Fruit fly (Drosophila melanogaster) whole organism, embryonic: Measurements from ENCODE around the gene SMSr.
A peak's percentile ranks its signal among the peaks of the same experiment; 100 is the strongest.

ENCODE experiments used
- CG10543 ChIP-seq: fragments of 200-800 bp; sonication (Bioruptor generic); optimal IDR thresholded peaks from 3 replicates; lab custom pipeline; 2017; ENCODE audit warnings: missing biosample characterization, mild to moderate bottlenecking, missing genetic modification characterization, moderate library complexity
- CG10654 ChIP-seq: fragments of 200-800 bp; sonication (Bioruptor generic); optimal IDR thresholded peaks from 2 replicates; lab custom pipeline; 2016; ENCODE audit warnings: missing biosample characterization, missing genetic modification characterization
- CG11247 ChIP-seq: fragments of 200-800 bp; sonication (Bioruptor generic); IDR thresholded peaks from 2 replicates; pipeline ENCODE4 v1.3.6; 2022; ENCODE audit warnings: missing biosample characterization, missing genetic modification characterization
- CG11456 ChIP-seq: fragments of 200-800 bp; sonication (Bioruptor generic); IDR thresholded peaks from 3 replicates; pipeline ENCODE4 v1.3.6; 2022; ENCODE audit warnings: missing biosample characterization, missing genetic modification characterization
- CG11723 ChIP-seq: fragments of 200-800 bp; sonication (Bioruptor generic); optimal IDR thresholded peaks from 2 replicates; lab custom pipeline; 2017; ENCODE audit warnings: missing biosample characterization, mild to moderate bottlenecking, missing genetic modification characterization
- CG12071 ChIP-seq: fragments of 200-800 bp; sonication (Bioruptor generic); optimal IDR thresholded peaks from 3 replicates; lab custom pipeline; 2018; ENCODE audit warnings: missing biosample characterization, mild to moderate bottlenecking, missing genetic modification characterization
- CG13894 ChIP-seq: fragments of 200-800 bp; sonication (Bioruptor generic); optimal IDR thresholded peaks from 3 replicates; lab custom pipeline; 2018; ENCODE audit warnings: missing biosample characterization, mild to moderate bottlenecking, missing genetic modification characterization, moderate library complexity
- CG14965 ChIP-seq: fragments of 200-800 bp; sonication (Bioruptor generic); optimal IDR thresholded peaks from 2 replicates; lab custom pipeline; 2016; ENCODE audit warnings: missing biosample characterization, missing genetic modification characterization, borderline replicate concordance
- CG15011 ChIP-seq: fragments of 200-800 bp; sonication (Bioruptor generic); optimal IDR thresholded peaks from 3 replicates; lab custom pipeline; 2018; ENCODE audit warnings: missing biosample characterization, mild to moderate bottlenecking, missing genetic modification characterization
- CG1529 ChIP-seq: fragments of 200-800 bp; sonication (Bioruptor generic); optimal IDR thresholded peaks from 3 replicates; lab custom pipeline; 2018; ENCODE audit warnings: missing biosample characterization, missing genetic modification characterization
- CG16779 ChIP-seq: fragments of 200-800 bp; sonication (Bioruptor generic); IDR thresholded peaks from 2 replicates; pipeline ENCODE4 v1.3.6; 2022; ENCODE audit warnings: missing biosample characterization, missing genetic modification characterization
- CG17328 ChIP-seq: fragments of 200-800 bp; sonication (Bioruptor generic); IDR thresholded peaks from 2 replicates; pipeline ENCODE4 v1.3.6; 2022; ENCODE audit warnings: missing biosample characterization, missing genetic modification characterization
- CG2199 ChIP-seq: fragments of 200-800 bp; sonication (Bioruptor generic); IDR thresholded peaks from 3 replicates; pipeline ENCODE4 v1.3.6; 2022; ENCODE audit warnings: missing biosample characterization, missing genetic modification characterization
- CG2712 ChIP-seq: fragments of 200-800 bp; optimal IDR thresholded peaks from 3 replicates; lab custom pipeline; 2019; ENCODE audit warnings: missing biosample characterization, mild to moderate bottlenecking, missing genetic modification characterization, moderate library complexity
- CG32767 ChIP-seq: fragments of 200-800 bp; sonication (Bioruptor generic); IDR thresholded peaks from 2 replicates; pipeline ENCODE4 v1.3.6; 2022; ENCODE audit warnings: missing biosample characterization, missing genetic modification characterization
- CG3281 ChIP-seq: fragments of 200-800 bp; sonication (Bioruptor generic); optimal IDR thresholded peaks from 3 replicates; lab custom pipeline; 2017; ENCODE audit warnings: missing biosample characterization, mild to moderate bottlenecking, missing genetic modification characterization
- CG6854 ChIP-seq: fragments of 200-800 bp; sonication (Bioruptor generic); optimal IDR thresholded peaks from 3 replicates; lab custom pipeline; 2017; ENCODE audit warnings: missing biosample characterization, mild to moderate bottlenecking, missing genetic modification characterization
- CG7556 ChIP-seq: fragments of 200-800 bp; sonication (Bioruptor generic); optimal IDR thresholded peaks from 2 replicates; lab custom pipeline; 2017; ENCODE audit warnings: missing biosample characterization, mild to moderate bottlenecking, missing genetic modification characterization
- CG7839 ChIP-seq: fragments of 200-800 bp; sonication (Bioruptor generic); optimal IDR thresholded peaks from 3 replicates; lab custom pipeline; 2018; ENCODE audit warnings: missing biosample characterization, mild to moderate bottlenecking, missing genetic modification characterization, moderate library complexity
- CG8765 ChIP-seq: fragments of 200-800 bp; sonication (Bioruptor generic); IDR thresholded peaks from 2 replicates; pipeline ENCODE4 v1.3.6; 2022; ENCODE audit warnings: missing biosample characterization, missing genetic modification characterization
- CG8944 ChIP-seq: fragments of 200-800 bp; sonication (Bioruptor generic); optimal IDR thresholded peaks from 3 replicates; lab custom pipeline; 2016; ENCODE audit warnings: missing biosample characterization, missing genetic modification characterization
- CG9215 ChIP-seq: fragments of 200-800 bp; sonication (Bioruptor generic); IDR thresholded peaks from 2 replicates; pipeline ENCODE4 v1.3.6; 2022; ENCODE audit warnings: missing biosample characterization, missing genetic modification characterization
- CG9817 ChIP-seq: fragments of 200-800 bp; sonication (Bioruptor generic); optimal IDR thresholded peaks from 2 replicates; lab custom pipeline; 2018; ENCODE audit warnings: missing biosample characterization, mild to moderate bottlenecking, missing genetic modification characterization, moderate library complexity
- Doc2 ChIP-seq: fragments of 200-800 bp; sonication (Bioruptor generic); IDR thresholded peaks from 2 replicates; pipeline ENCODE4 v1.3.6; 2022; ENCODE audit warnings: missing biosample characterization, missing genetic modification characterization
- Dref ChIP-seq: fragments of 200-800 bp; sonication (Bioruptor generic); IDR thresholded peaks from 2 replicates; pipeline ENCODE4 v1.3.6; 2022; ENCODE audit warnings: missing biosample characterization, missing genetic modification characterization
- Gsc ChIP-seq: fragments of 200-800 bp; sonication (Bioruptor generic); IDR thresholded peaks from 2 replicates; pipeline ENCODE4 v1.3.6; 2022; ENCODE audit warnings: missing biosample characterization, missing genetic modification characterization
- H2.0 ChIP-seq: fragments of 200-800 bp; sonication (Bioruptor generic); IDR thresholded peaks from 2 replicates; pipeline ENCODE4 v1.3.6; 2022; ENCODE audit warnings: missing biosample characterization, missing genetic modification characterization
- HLH3B ChIP-seq: fragments of 200-800 bp; sonication (Bioruptor generic); IDR thresholded peaks from 2 replicates; pipeline ENCODE4 v1.3.6; 2022; ENCODE audit warnings: missing biosample characterization, missing genetic modification characterization
- Hmx ChIP-seq: fragments of 200-800 bp; sonication (Bioruptor generic); optimal IDR thresholded peaks from 2 replicates; lab custom pipeline; 2016; ENCODE audit warnings: missing biosample characterization, missing genetic modification characterization
- Mrtf ChIP-seq: fragments of 200-800 bp; sonication (Bioruptor generic); IDR thresholded peaks from 3 replicates; pipeline ENCODE4 v1.3.6; 2022; ENCODE audit warnings: missing biosample characterization, missing genetic modification characterization
- Opbp ChIP-seq: fragments of 200-800 bp; sonication (Bioruptor generic); IDR thresholded peaks from 3 replicates; pipeline ENCODE4 v1.3.6; 2022; ENCODE audit warnings: missing biosample characterization, missing genetic modification characterization; ENCODE audit not compliant: partially characterized antibody
- Rfx ChIP-seq: fragments of 200-800 bp; sonication (Bioruptor generic); IDR thresholded peaks from 2 replicates; pipeline ENCODE4 v1.3.6; 2022; ENCODE audit warnings: missing biosample characterization, missing genetic modification characterization
- Side ChIP-seq: fragments of 200-800 bp; sonication (Bioruptor generic); optimal IDR thresholded peaks from 2 replicates; lab custom pipeline; 2016; ENCODE audit warnings: missing biosample characterization, missing genetic modification characterization
- Sox102F ChIP-seq: fragments of 200-800 bp; sonication (Bioruptor generic); optimal IDR thresholded peaks from 2 replicates; lab custom pipeline; 2018; ENCODE audit warnings: missing biosample characterization, mild to moderate bottlenecking, missing genetic modification characterization, moderate library complexity
- abd-A ChIP-seq: fragments of 200-800 bp; sonication (Bioruptor generic); optimal IDR thresholded peaks from 3 replicates; lab custom pipeline; 2019; ENCODE audit warnings: missing biosample characterization, mild to moderate bottlenecking, missing genetic modification characterization, moderate library complexity
- ac ChIP-seq: fragments of 200-800 bp; sonication (Bioruptor generic); optimal IDR thresholded peaks from 3 replicates; lab custom pipeline; 2017; ENCODE audit warnings: missing biosample characterization, mild to moderate bottlenecking, missing genetic modification characterization
- amos ChIP-seq: fragments of 200-800 bp; sonication (Bioruptor generic); IDR thresholded peaks from 2 replicates; pipeline ENCODE4 v1.3.6; 2022; ENCODE audit warnings: missing biosample characterization, missing genetic modification characterization; ENCODE audit not compliant: partially characterized antibody
- bbx ChIP-seq: fragments of 200-800 bp; sonication (Bioruptor generic); IDR thresholded peaks from 2 replicates; pipeline ENCODE4 v1.3.6; 2022; ENCODE audit warnings: missing biosample characterization, missing genetic modification characterization; ENCODE audit not compliant: partially characterized antibody
- crol ChIP-seq: fragments of 200-800 bp; sonication (Bioruptor generic); IDR thresholded peaks from 2 replicates; pipeline ENCODE4 v1.3.6; 2022; ENCODE audit warnings: missing biosample characterization, missing genetic modification characterization
- da ChIP-seq: fragments of 200-800 bp; sonication (Bioruptor generic); optimal IDR thresholded peaks from 2 replicates; lab custom pipeline; 2016; ENCODE audit warnings: missing biosample characterization, missing genetic modification characterization
- dimm ChIP-seq: fragments of 200-800 bp; sonication (Bioruptor generic); IDR thresholded peaks from 2 replicates; pipeline ENCODE4 v1.3.6; 2022; ENCODE audit warnings: missing biosample characterization, missing genetic modification characterization
- dmrt99B ChIP-seq: fragments of 200-800 bp; sonication (Bioruptor generic); optimal IDR thresholded peaks from 2 replicates; lab custom pipeline; 2018; ENCODE audit warnings: missing biosample characterization, mild to moderate bottlenecking, missing genetic modification characterization, moderate library complexity
- klu ChIP-seq: fragments of 200-800 bp; sonication (Bioruptor generic); IDR thresholded peaks from 2 replicates; pipeline ENCODE4 v1.3.6; 2022; ENCODE audit warnings: missing biosample characterization, missing genetic modification characterization
- lab ChIP-seq: fragments of 200-800 bp; sonication (Bioruptor generic); optimal IDR thresholded peaks from 3 replicates; lab custom pipeline; 2017; ENCODE audit warnings: missing biosample characterization, missing genetic modification characterization, mild to moderate bottlenecking, moderate library complexity, missing genetic modification reagents
- luna ChIP-seq: fragments of 200-800 bp; sonication (Bioruptor generic); optimal IDR thresholded peaks from 2 replicates; lab custom pipeline; 2016; ENCODE audit warnings: missing biosample characterization, missing genetic modification characterization
- mirr ChIP-seq: fragments of 200-800 bp; sonication (Bioruptor generic); optimal IDR thresholded peaks from 3 replicates; lab custom pipeline; 2018; ENCODE audit warnings: missing biosample characterization, mild to moderate bottlenecking, missing genetic modification characterization
- ranshi ChIP-seq: fragments of 200-800 bp; sonication (Bioruptor generic); IDR thresholded peaks from 2 replicates; pipeline ENCODE4 v1.3.6; 2022; ENCODE audit warnings: missing biosample characterization, missing genetic modification characterization
- sc ChIP-seq, 3 experiments: fragments of >200 bp in 2 of 3; fragments of 200-800 bp in 1 of 3; sonication (Bioruptor generic) in 1 of 3; optimal IDR thresholded peaks; 2 replicates in 2 of 3; 3 replicates in 1 of 3; lab custom pipeline; 2017; ENCODE audit warnings: mild to moderate bottlenecking in 1 of 3, missing biosample characterization in 1 of 3, missing genetic modification characterization in 1 of 3, missing genetic modification reagents in 1 of 3
- seq ChIP-seq: fragments of 200-800 bp; sonication (Bioruptor generic); IDR thresholded peaks from 2 replicates; pipeline ENCODE4 v1.3.6; 2022; ENCODE audit warnings: missing biosample characterization, missing genetic modification characterization
- sr ChIP-seq: fragments of 200-800 bp; sonication (Bioruptor generic); IDR thresholded peaks from 3 replicates; pipeline ENCODE4 v1.3.6; 2022; ENCODE audit warnings: missing biosample characterization, missing genetic modification characterization
- sug ChIP-seq: fragments of 200-800 bp; optimal IDR thresholded peaks from 2 replicates; lab custom pipeline; 2019; ENCODE audit warnings: missing biosample characterization, mild to moderate bottlenecking, missing genetic modification characterization, moderate library complexity
- toy ChIP-seq: fragments of 200-800 bp; sonication (Bioruptor generic); IDR thresholded peaks from 2 replicates; pipeline ENCODE4 v1.3.6; 2022; ENCODE audit warnings: missing biosample characterization, missing genetic modification characterization

SMSr gene

DNA sequence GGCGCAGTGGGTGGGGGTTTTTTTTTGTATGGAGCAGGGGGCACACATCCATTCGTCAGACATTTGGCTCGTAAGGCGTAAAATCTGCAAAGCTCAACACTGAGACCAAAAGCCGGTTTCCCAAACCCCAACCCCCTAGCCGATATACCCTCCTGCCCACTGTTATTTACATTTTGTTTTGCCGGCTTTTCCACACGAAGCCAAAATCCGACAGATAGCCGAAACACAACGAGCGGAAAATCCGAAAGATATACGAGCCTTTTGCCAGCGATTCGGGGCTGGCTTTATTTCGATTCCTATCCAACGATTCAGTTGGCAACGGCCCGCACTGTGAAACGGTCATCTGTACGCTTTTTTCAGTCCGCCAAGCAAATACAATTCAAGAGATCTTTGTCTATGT lies 42.2 kb upstream of the SMSr start, which contains the start of gene CG42458 (continued):
- no peak for TF ChIP-seq klu
- no peak for TF ChIP-seq dmrt99B (tag; lab: Kevin White, UChicago)
- no peak for TF ChIP-seq CG11247 (GFP tag; lab: Robert Waterston, UW)
- TF ChIP-seq CG32767 = no peak
- peak; percentile 94 for TF ChIP-seq abd-A
- TF ChIP-seq dimm (GFP tag; lab: Robert Waterston, UW) = no peak
- TF ChIP-seq Rfx = peak; percentile 46
- no peak for TF ChIP-seq CG11723 (GFP tag; lab: Kevin White, UChicago)
- TF ChIP-seq CG9215 (GFP tag; lab: Robert Waterston, UW) = no peak
- TF ChIP-seq CG8765 (GFP tag; lab: Robert Waterston, UW) = no peak
- TF ChIP-seq sc (optimal IDR thresholded peaks at IDR 0.05; lab: Kevin White, UChicago) = no peak
- no peak for TF ChIP-seq sc (GFP tag; optimal IDR thresholded peaks at IDR 0.05; lab: Kevin White, UChicago)
- no peak for TF ChIP-seq sug (tag; lab: Kevin White, UChicago)
- no peak for TF ChIP-seq Dref
- TF ChIP-seq HLH3B = 0 out of 2 replicates have a peak, but pooled peaks have one; percentile 22
- TF ChIP-seq Side = no peak
- TF ChIP-seq CG3281 (GFP tag; lab: Kevin White, UChicago) = no peak
- no peak for TF ChIP-seq CG15011 (GFP tag; lab: Kevin White, UChicago)
- TF ChIP-seq luna (GFP tag; lab: Kevin White, UChicago) = no peak
- TF ChIP-seq seq (GFP tag; lab: Robert Waterston, UW) = peak; percentile 7; the same call in 1 of the 2 replicates
- no peak for TF ChIP-seq CG11456 (GFP tag; lab: Robert Waterston, UW)
- TF ChIP-seq CG13894 (tag; lab: Kevin White, UChicago) = peak; percentile 84
- TF ChIP-seq toy (GFP tag; lab: Robert Waterston, UW) = no peak
- peak; percentile 16; the same call in 1 of the 2 replicates for TF ChIP-seq amos (GFP tag; lab: Robert Waterston, UW)
- no peak for TF ChIP-seq CG10654 (GFP tag; lab: Kevin White, UChicago)
- TF ChIP-seq ranshi = no peak
- peak; percentile 1 for TF ChIP-seq CG12071 (GFP tag; lab: Kevin White, UChicago)
- TF ChIP-seq CG7839 (tag; lab: Kevin White, UChicago) = no peak
- TF ChIP-seq Sox102F (GFP tag; lab: Kevin White, UChicago) = no peak
- TF ChIP-seq CG8944 (GFP tag; lab: Kevin White, UChicago) = no peak
- no peak for TF ChIP-seq CG9817 (tag; lab: Kevin White, UChicago)
- no peak for TF ChIP-seq Opbp
- no peak for TF ChIP-seq mirr (GFP tag; lab: Kevin White, UChicago)
- TF ChIP-seq CG6854 (GFP tag; lab: Kevin White, UChicago) = no peak
- TF ChIP-seq CG14965 (GFP tag; lab: Kevin White, UChicago) = no peak
- no peak for TF ChIP-seq Doc2 (GFP tag; lab: Robert Waterston, UW)
- TF ChIP-seq H2.0 (GFP tag; lab: Robert Waterston, UW) = no peak
- no peak for TF ChIP-seq CG2199 (GFP tag; lab: Robert Waterston, UW)
- peak; percentile 13 for TF ChIP-seq lab (GFP tag; lab: Kevin White, UChicago)
- TF ChIP-seq bbx (GFP tag; lab: Robert Waterston, UW) = no peak
- TF ChIP-seq CG17328 = no peak
- TF ChIP-seq ac = no peak
- no peak for TF ChIP-seq Hmx (GFP tag; lab: Kevin White, UChicago)
- no peak for TF ChIP-seq CG2712 (tag; lab: Kevin White, UChicago)
- TF ChIP-seq Mrtf (GFP tag; lab: Robert Waterston, UW) = no peak
- no peak for TF ChIP-seq sr (GFP tag; lab: Robert Waterston, UW)
- TF ChIP-seq CG16779 (GFP tag; lab: Robert Waterston, UW) = no peak
- no peak for TF ChIP-seq CG1529 (GFP tag; lab: Kevin White, UChicago)
- TF ChIP-seq CG10543 (GFP tag; lab: Kevin White, UChicago) = peak; percentile 43
- TF ChIP-seq da (GFP tag; lab: Kevin White, UChicago) = no peak
- TF ChIP-seq CG7556 = no peak
- no peak for TF ChIP-seq Gsc (GFP tag; lab: Robert Waterston, UW)
- peak; percentile 77 for TF ChIP-seq crol (GFP tag; lab: Robert Waterston, UW)
